Worm (Caenorhabditis elegans) whole organism, midembryonic: Measurements from ENCODE around the gene bbs-8.
A peak's percentile ranks its signal among the peaks of the same experiment; 100 is the strongest.

Source experiments
- T22C8.4 ChIP-seq: fragments of 200-800 bp; sonication (Bioruptor generic); IDR thresholded peaks from 2 replicates; pipeline ENCODE4 v1.3.6; 2022; ENCODE audit warnings: missing genetic modification characterization, missing compliant biosample characterization
- cog-1 ChIP-seq: sonication (generic microtip); optimal IDR thresholded peaks from 2 replicates; lab custom pipeline; 2016; ENCODE audit warnings: missing genetic modification characterization, missing compliant biosample characterization
- flt-1 ChIP-seq: fragments of 200-800 bp; sonication (Bioruptor generic); IDR thresholded peaks from 2 replicates; pipeline ENCODE4 v1.3.6; 2022; ENCODE audit warnings: missing genetic modification characterization, missing compliant biosample characterization
- klf-2 ChIP-seq: fragments of 200-800 bp; sonication (Bioruptor generic); conservative IDR thresholded peaks from 2 replicates; pipeline ENCODE4 v1.3.6; 2022; ENCODE audit warnings: missing genetic modification reagents, missing genetic modification characterization, missing compliant biosample characterization
- med-1 ChIP-seq: sonication (generic microtip); optimal IDR thresholded peaks from 2 replicates; lab custom pipeline; 2017; ENCODE audit warnings: missing genetic modification characterization, mild to moderate bottlenecking, missing compliant biosample characterization, antibody characterized with exemption, missing genetic modification reagents; ENCODE audit not compliant: insufficient read depth
- ref-1 ChIP-seq: fragments of 200-800 bp; sonication (Bioruptor generic); conservative IDR thresholded peaks from 2 replicates; pipeline ENCODE4 v1.3.6; 2022; ENCODE audit warnings: missing genetic modification reagents, missing genetic modification characterization, missing compliant biosample characterization
- tab-1 ChIP-seq: fragments of 200-800 bp; sonication (Bioruptor generic); IDR thresholded peaks from 2 replicates; pipeline ENCODE4 v1.3.6; 2022; ENCODE audit warnings: missing genetic modification characterization, missing compliant biosample characterization
- ztf-23 ChIP-seq: fragments of 200-800 bp; sonication (Bioruptor generic); IDR thresholded peaks from 2 replicates; pipeline ENCODE4 v1.3.6; 2022; ENCODE audit warnings: missing genetic modification reagents, missing genetic modification characterization, missing compliant biosample characterization
- ztf-29 ChIP-seq: fragments of 200-800 bp; sonication (Bioruptor generic); IDR thresholded peaks from 2 replicates; pipeline ENCODE4 v1.3.6; 2022; ENCODE audit warnings: missing genetic modification reagents, missing genetic modification characterization, missing compliant biosample characterization

ce11 chrV:6784853-6785492 lies 20.1 kb upstream of the bbs-8 start, which contains the start of the genes spn-4 and spe-39:
- TF ChIP-seq ztf-23 (GFP tag; lab: Robert Waterston, UW) = peak; percentile 51; the same call in 1 of the 2 replicates
- peak; percentile 62 for TF ChIP-seq flt-1 (GFP tag; lab: Robert Waterston, UW)
- no peak for TF ChIP-seq T22C8.4 (GFP tag; lab: Robert Waterston, UW)
- no peak for TF ChIP-seq ref-1 (GFP tag; lab: Robert Waterston, UW)
- TF ChIP-seq med-1 (GFP tag; lab: Kevin White, UChicago) = peak; percentile 72
- TF ChIP-seq cog-1 (tag; lab: Kevin White, UChicago) = no peak
- peak; percentile 48; the same call in 1 of the 2 replicates for TF ChIP-seq ztf-29 (GFP tag; lab: Robert Waterston, UW)
- TF ChIP-seq tab-1 = peak; percentile 66; the same call in 1 of the 2 replicates
- TF ChIP-seq klf-2 = 0 out of 2 replicates have a peak, but pooled peaks have one; percentile 50
